Fruit fly (Drosophila melanogaster) whole organism, embryonic: ENCODE data around the gene Vinc.

Source experiments
- ATbp ChIP-seq: fragments of 200-800 bp; sonication (Bioruptor generic); optimal IDR thresholded peaks from 2 replicates; lab custom pipeline; 2017; ENCODE audit warnings: missing biosample characterization, mild to moderate bottlenecking, missing genetic modification characterization, missing genetic modification reagents
- Awh ChIP-seq: fragments of 200-800 bp; sonication (Bioruptor generic); IDR thresholded peaks from 2 replicates; pipeline ENCODE4, ENCODE4 v1.3.6; 2022; ENCODE audit warnings: missing biosample characterization, missing genetic modification characterization
- CG10147 ChIP-seq: fragments of 200-800 bp; sonication (Bioruptor generic); optimal IDR thresholded peaks from 2 replicates; lab custom pipeline; 2019; ENCODE audit warnings: missing biosample characterization, mild to moderate bottlenecking, missing genetic modification characterization, moderate library complexity
- CG10267 ChIP-seq: fragments of 200-800 bp; sonication (Bioruptor generic); optimal IDR thresholded peaks from 2 replicates; lab custom pipeline; 2018; ENCODE audit warnings: missing biosample characterization, mild to moderate bottlenecking, missing genetic modification characterization, moderate library complexity
- CG10274 ChIP-seq: fragments of 200-800 bp; sonication (Bioruptor generic); optimal IDR thresholded peaks from 3 replicates; lab custom pipeline; 2017; ENCODE audit warnings: missing biosample characterization, mild to moderate bottlenecking, missing genetic modification characterization
- CG11456 ChIP-seq: fragments of 200-800 bp; sonication (Bioruptor generic); IDR thresholded peaks from 3 replicates; pipeline ENCODE4 v1.3.6; 2022; ENCODE audit warnings: missing biosample characterization, missing genetic modification characterization
- CG12942 ChIP-seq: fragments of 200-800 bp; sonication (Bioruptor generic); optimal IDR thresholded peaks from 3 replicates; lab custom pipeline; 2016; ENCODE audit warnings: missing biosample characterization, missing genetic modification characterization
- CG13624 ChIP-seq: fragments of 200-800 bp; sonication (Bioruptor generic); optimal IDR thresholded peaks from 2 replicates; lab custom pipeline; 2016; ENCODE audit warnings: missing biosample characterization, missing genetic modification characterization
- CG14710 ChIP-seq: fragments of 200-800 bp; sonication (Bioruptor generic); optimal IDR thresholded peaks from 3 replicates; lab custom pipeline; 2019; ENCODE audit warnings: missing biosample characterization, mild to moderate bottlenecking, missing genetic modification characterization, moderate library complexity
- CG14860 ChIP-seq: fragments of 200-800 bp; sonication (Bioruptor generic); IDR thresholded peaks from 3 replicates; pipeline ENCODE4 v1.3.6; 2022; ENCODE audit warnings: missing biosample characterization, missing genetic modification characterization; ENCODE audit not compliant: partially characterized antibody
- CG1529 ChIP-seq: fragments of 200-800 bp; sonication (Bioruptor generic); optimal IDR thresholded peaks from 3 replicates; lab custom pipeline; 2018; ENCODE audit warnings: missing biosample characterization, missing genetic modification characterization
- CG17359 ChIP-seq: fragments of 200-800 bp; sonication (Bioruptor generic); optimal IDR thresholded peaks from 3 replicates; lab custom pipeline; 2018; ENCODE audit warnings: missing biosample characterization, mild to moderate bottlenecking, missing genetic modification characterization, moderate library complexity
- CG1792 ChIP-seq: fragments of 200-800 bp; sonication (Bioruptor generic); optimal IDR thresholded peaks from 2 replicates; lab custom pipeline; 2016; ENCODE audit warnings: missing biosample characterization, missing genetic modification characterization
- CG2889 ChIP-seq: fragments of 200-800 bp; sonication (Bioruptor generic); IDR thresholded peaks from 3 replicates; pipeline ENCODE4 v1.3.6; 2022; ENCODE audit warnings: missing biosample characterization, missing genetic modification characterization
- CG3065 ChIP-seq: fragments of 200-800 bp; sonication (Bioruptor generic); optimal IDR thresholded peaks from 2 replicates; lab custom pipeline; 2016; ENCODE audit warnings: missing biosample characterization, missing genetic modification characterization
- CG3281 ChIP-seq: fragments of 200-800 bp; sonication (Bioruptor generic); optimal IDR thresholded peaks from 3 replicates; lab custom pipeline; 2017; ENCODE audit warnings: missing biosample characterization, mild to moderate bottlenecking, missing genetic modification characterization
- CG33557 ChIP-seq: fragments of 200-800 bp; sonication (Bioruptor generic); optimal IDR thresholded peaks from 2 replicates; lab custom pipeline; 2019; ENCODE audit warnings: missing biosample characterization, mild to moderate bottlenecking, missing genetic modification characterization, moderate library complexity
- CG3407 ChIP-seq: fragments of 200-800 bp; sonication (Bioruptor generic); optimal IDR thresholded peaks from 2 replicates; lab custom pipeline; 2018; ENCODE audit warnings: missing biosample characterization, mild to moderate bottlenecking, missing genetic modification characterization
- CG6254 ChIP-seq: fragments of 200-800 bp; sonication (Bioruptor generic); optimal IDR thresholded peaks from 3 replicates; lab custom pipeline; 2017; ENCODE audit warnings: mild to moderate bottlenecking, missing biosample characterization, missing genetic modification reagents, missing genetic modification characterization
- CG6765 ChIP-seq: fragments of 200-800 bp; sonication (Bioruptor generic); optimal IDR thresholded peaks from 3 replicates; lab custom pipeline; 2017; ENCODE audit warnings: missing biosample characterization, mild to moderate bottlenecking, missing genetic modification characterization
- CG6854 ChIP-seq: fragments of 200-800 bp; sonication (Bioruptor generic); optimal IDR thresholded peaks from 3 replicates; lab custom pipeline; 2017; ENCODE audit warnings: missing biosample characterization, mild to moderate bottlenecking, missing genetic modification characterization
- CG7786 ChIP-seq: fragments of 200-800 bp; sonication (Bioruptor generic); optimal IDR thresholded peaks from 2 replicates; lab custom pipeline; 2016; ENCODE audit warnings: missing biosample characterization, missing genetic modification characterization
- CG9609 ChIP-seq: fragments of 200-800 bp; sonication (Bioruptor generic); optimal IDR thresholded peaks from 3 replicates; lab custom pipeline; 2016; ENCODE audit warnings: missing biosample characterization, missing genetic modification characterization
- CkIIα-i1 ChIP-seq: fragments of 200-800 bp; sonication (Bioruptor generic); IDR thresholded peaks from 2 replicates; pipeline ENCODE4 v1.3.6; 2022; ENCODE audit warnings: missing biosample characterization, missing genetic modification characterization
- Dip3 ChIP-seq: fragments of 200-800 bp; sonication (Bioruptor generic); optimal IDR thresholded peaks from 3 replicates; lab custom pipeline; 2016; ENCODE audit warnings: missing biosample characterization, missing genetic modification characterization
- Ets65A ChIP-seq: fragments of 200-800 bp; sonication (Bioruptor generic); peaks from one replicate; lab custom pipeline; 2016; ENCODE audit warnings: missing biosample characterization, missing genetic modification characterization
- HHEX ChIP-seq: fragments of 200-800 bp; sonication (Bioruptor generic); optimal IDR thresholded peaks from 3 replicates; lab custom pipeline; 2017; ENCODE audit warnings: missing biosample characterization, mild to moderate bottlenecking, missing genetic modification characterization, missing genetic modification reagents
- MTF-1 ChIP-seq: fragments of 200-800 bp; sonication (Bioruptor generic); optimal IDR thresholded peaks from 2 replicates; lab custom pipeline; 2018; ENCODE audit warnings: missing biosample characterization, mild to moderate bottlenecking, missing genetic modification characterization, borderline replicate concordance
- Max ChIP-seq: fragments of 200-800 bp; sonication (Bioruptor generic); optimal IDR thresholded peaks from 2 replicates; lab custom pipeline; 2016; ENCODE audit warnings: missing biosample characterization, mild to moderate bottlenecking, missing genetic modification characterization
- Med ChIP-seq: fragments of 200-800 bp; sonication (Bioruptor generic); peaks from one replicate; lab custom pipeline; 2016; ENCODE audit warnings: missing biosample characterization, missing genetic modification characterization, mild to moderate bottlenecking, inconsistent platforms, moderate library complexity
- Myb ChIP-seq: fragments of 200-800 bp; sonication (Bioruptor generic); optimal IDR thresholded peaks from 2 replicates; lab custom pipeline; 2016; ENCODE audit warnings: missing biosample characterization, missing genetic modification characterization
- NfI ChIP-seq: fragments of 200-800 bp; sonication (Bioruptor generic); optimal IDR thresholded peaks from 3 replicates; lab custom pipeline; 2018; ENCODE audit warnings: missing biosample characterization, mild to moderate bottlenecking, missing genetic modification characterization, moderate library complexity
- Rx ChIP-seq: fragments of 200-800 bp; sonication (Bioruptor generic); IDR thresholded peaks from 2 replicates; pipeline ENCODE4 v1.3.6; 2022; ENCODE audit warnings: missing biosample characterization, missing genetic modification characterization
- abd-A ChIP-seq: fragments of 200-800 bp; sonication (Bioruptor generic); optimal IDR thresholded peaks from 3 replicates; lab custom pipeline; 2019; ENCODE audit warnings: missing biosample characterization, mild to moderate bottlenecking, missing genetic modification characterization, moderate library complexity
- al ChIP-seq: fragments of 200-800 bp; sonication (Bioruptor generic); IDR thresholded peaks from 2 replicates; pipeline ENCODE4 v1.3.6; 2022; ENCODE audit warnings: missing biosample characterization, missing genetic modification characterization
- ase ChIP-seq: fragments of 200-800 bp; sonication (Bioruptor generic); IDR thresholded peaks from 3 replicates; pipeline ENCODE4 v1.3.6; 2022; ENCODE audit warnings: missing biosample characterization, missing genetic modification characterization
- ci ChIP-seq: fragments of 200-800 bp; sonication (Bioruptor generic); IDR thresholded peaks from 3 replicates; pipeline ENCODE4 v1.3.6; 2022; ENCODE audit warnings: missing biosample characterization, missing genetic modification characterization
- fd64A ChIP-seq: fragments of 200-800 bp; sonication (Bioruptor generic); optimal IDR thresholded peaks from 3 replicates; lab custom pipeline; 2018; ENCODE audit warnings: missing biosample characterization, mild to moderate bottlenecking, missing genetic modification characterization
- ftz-f1 ChIP-seq: fragments of 200-800 bp; sonication (Bioruptor generic); optimal IDR thresholded peaks from 2 replicates; lab custom pipeline; 2016; ENCODE audit warnings: missing biosample characterization, missing genetic modification characterization
- hkb ChIP-seq, 2 experiments: fragments of 200-800 bp in 1 of 2; fragments of >200 bp in 1 of 2; sonication (Bioruptor generic) in 1 of 2; IDR thresholded peaks in 1 of 2; optimal IDR thresholded peaks in 1 of 2; 2 replicates each; pipeline versions ENCODE4 v1.3.6 to Lab custom; 2017 to 2022; ENCODE audit warnings: missing biosample characterization in 1 of 2, missing genetic modification characterization in 1 of 2
- inv ChIP-seq: fragments of 200-800 bp; sonication (Bioruptor generic); IDR thresholded peaks from 2 replicates; pipeline ENCODE4 v1.3.6; 2022; ENCODE audit warnings: missing biosample characterization, missing genetic modification characterization; ENCODE audit not compliant: partially characterized antibody
- kah ChIP-seq: fragments of 200-800 bp; sonication (Bioruptor generic); optimal IDR thresholded peaks from 2 replicates; lab custom pipeline; 2018; ENCODE audit warnings: missing biosample characterization, mild to moderate bottlenecking, missing genetic modification characterization
- nmo ChIP-seq: fragments of 200-800 bp; sonication (Bioruptor generic); optimal IDR thresholded peaks from 2 replicates; lab custom pipeline; 2018; ENCODE audit warnings: missing biosample characterization, mild to moderate bottlenecking, missing genetic modification characterization, moderate library complexity
- nom ChIP-seq: fragments of 200-800 bp; sonication (Bioruptor generic); optimal IDR thresholded peaks from 2 replicates; lab custom pipeline; 2017; ENCODE audit warnings: missing biosample characterization, missing genetic modification characterization, mild to moderate bottlenecking, moderate library complexity, missing genetic modification reagents
- pita ChIP-seq: fragments of 200-800 bp; sonication (Bioruptor generic); optimal IDR thresholded peaks from 2 replicates; lab custom pipeline; 2017; ENCODE audit warnings: missing biosample characterization, mild to moderate bottlenecking, missing genetic modification characterization
- sens ChIP-seq: fragments of 200-800 bp; sonication (Bioruptor generic); peaks from one replicate; lab custom pipeline; 2016; ENCODE audit warnings: missing biosample characterization, missing genetic modification characterization
- seq ChIP-seq: fragments of 200-800 bp; sonication (Bioruptor generic); IDR thresholded peaks from 2 replicates; pipeline ENCODE4 v1.3.6; 2022; ENCODE audit warnings: missing biosample characterization, missing genetic modification characterization
- sim ChIP-seq: fragments of 200-800 bp; sonication (Bioruptor generic); IDR thresholded peaks from 2 replicates; pipeline ENCODE4 v1.3.6; 2022; ENCODE audit warnings: missing biosample characterization, missing genetic modification characterization
- tap ChIP-seq: fragments of 200-800 bp; optimal IDR thresholded peaks from 3 replicates; lab custom pipeline; 2019; ENCODE audit warnings: missing biosample characterization, mild to moderate bottlenecking, missing genetic modification characterization, moderate library complexity
- trh ChIP-seq: fragments of 200-800 bp; sonication (Bioruptor generic); optimal IDR thresholded peaks from 2 replicates; lab custom pipeline; 2016; ENCODE audit warnings: missing biosample characterization, missing genetic modification characterization

Gene Vinc

dm6 chrX:2196086-2196732 lies 26.2 kb downstream of the Vinc start (continued):
- no peak for TF ChIP-seq CG10267 (tag; lab: Kevin White, UChicago)
- TF ChIP-seq al = no peak
- no peak for TF ChIP-seq trh (GFP tag; lab: Kevin White, UChicago)
- TF ChIP-seq CG33557 = no peak
- no peak for TF ChIP-seq NfI (GFP tag; lab: Kevin White, UChicago)
- no peak for TF ChIP-seq kah (GFP tag; lab: Kevin White, UChicago)
- TF ChIP-seq CG12942 (GFP tag; lab: Kevin White, UChicago) = no peak
- TF ChIP-seq CG9609 (GFP tag; lab: Kevin White, UChicago) = no peak
- no peak for TF ChIP-seq CG14860 (GFP tag; lab: Robert Waterston, UW)
- TF ChIP-seq CG6854 (GFP tag; lab: Kevin White, UChicago) = no peak
- no peak for TF ChIP-seq MTF-1 (GFP tag; lab: Kevin White, UChicago)
- TF ChIP-seq Ets65A (GFP tag; lab: Kevin White, UChicago) = peak; percentile 6
- TF ChIP-seq CG10274 = no peak
- no peak for TF ChIP-seq ase (GFP tag; lab: Robert Waterston, UW)
- TF ChIP-seq ATbp (GFP tag; lab: Kevin White, UChicago) = no peak
- no peak for TF ChIP-seq HHEX (GFP tag; lab: Kevin White, UChicago)
- no peak for TF ChIP-seq CG1792 (GFP tag; lab: Kevin White, UChicago)
- no peak for TF ChIP-seq hkb (optimal IDR thresholded peaks at IDR 0.05; lab: Kevin White, UChicago)
- TF ChIP-seq hkb (GFP tag; IDR thresholded peaks at IDR 0.05; lab: Robert Waterston, UW) = peak; percentile 39; the same call in 1 of the 2 replicates
- no peak for TF ChIP-seq CG3065 (GFP tag; lab: Kevin White, UChicago)
- TF ChIP-seq CG14710 (tag; lab: Kevin White, UChicago) = no peak
- no peak for TF ChIP-seq ci (GFP tag; lab: Robert Waterston, UW)
- no peak for TF ChIP-seq CG11456 (GFP tag; lab: Robert Waterston, UW)
- TF ChIP-seq CG13624 (GFP tag; lab: Kevin White, UChicago) = no peak
- TF ChIP-seq Max (GFP tag; lab: Kevin White, UChicago) = no peak
- TF ChIP-seq CG10147 (GFP tag; lab: Kevin White, UChicago) = no peak
- no peak for TF ChIP-seq CG6765 (GFP tag; lab: Kevin White, UChicago)
- no peak for TF ChIP-seq Myb (GFP tag; lab: Kevin White, UChicago)
- no peak for TF ChIP-seq CG3407 (GFP tag; lab: Kevin White, UChicago)
- peak; percentile 6 for TF ChIP-seq CG17359 (tag; lab: Kevin White, UChicago)
- TF ChIP-seq CG3281 (GFP tag; lab: Kevin White, UChicago) = no peak
- no peak for TF ChIP-seq pita (GFP tag; lab: Kevin White, UChicago)
- TF ChIP-seq inv (GFP tag; lab: Robert Waterston, UW) = no peak
- TF ChIP-seq tap (tag; lab: Kevin White, UChicago) = no peak
- TF ChIP-seq CkIIα-i1 (GFP tag; lab: Robert Waterston, UW) = no peak
- no peak for TF ChIP-seq Dip3
- TF ChIP-seq CG6254 = no peak
- TF ChIP-seq Med (GFP tag; lab: Kevin White, UChicago) = peak; percentile 40
- peak; percentile 47 for TF ChIP-seq nom (GFP tag; lab: Kevin White, UChicago)
- no peak for TF ChIP-seq CG1529 (GFP tag; lab: Kevin White, UChicago)
- no peak for TF ChIP-seq Rx (GFP tag; lab: Robert Waterston, UW)
- no peak for TF ChIP-seq sim (GFP tag; lab: Robert Waterston, UW)
- TF ChIP-seq CG7786 (GFP tag; lab: Kevin White, UChicago) = no peak
- no peak for TF ChIP-seq Awh
- TF ChIP-seq seq (GFP tag; lab: Robert Waterston, UW) = no peak
- TF ChIP-seq sens (GFP tag; lab: Kevin White, UChicago) = peak; percentile 49
- no peak for TF ChIP-seq ftz-f1 (GFP tag; lab: Kevin White, UChicago)
- TF ChIP-seq CG2889 (GFP tag; lab: Robert Waterston, UW) = no peak
- TF ChIP-seq nmo (GFP tag; lab: Kevin White, UChicago) = peak; percentile 2
- no peak for TF ChIP-seq fd64A (GFP tag; lab: Kevin White, UChicago)
- no peak for TF ChIP-seq abd-A (tag; lab: Kevin White, UChicago)
